Fruit fly (Drosophila melanogaster) whole organism, pupa: ENCODE results near the gene CG13842.

Experiments
- CG10348 ChIP-seq: fragments of 200-800 bp; sonication (Bioruptor generic); IDR thresholded peaks from 2 replicates; pipeline ENCODE4 v1.3.6; 2022; ENCODE audit warnings: missing biosample characterization, missing genetic modification characterization
- CG12605 ChIP-seq: fragments of 200-800 bp; sonication (Bioruptor generic); IDR thresholded peaks from 2 replicates; pipeline ENCODE4 v1.3.6; 2022; ENCODE audit warnings: missing biosample characterization, missing genetic modification characterization
- CG13204 ChIP-seq: fragments of 200-800 bp; sonication (Bioruptor generic); optimal IDR thresholded peaks from 2 replicates; lab custom pipeline; 2018; ENCODE audit warnings: missing biosample characterization, mild to moderate bottlenecking, missing genetic modification characterization, moderate library complexity
- CG14655 ChIP-seq: fragments of 200-800 bp; sonication (Bioruptor generic); optimal IDR thresholded peaks from 3 replicates; lab custom pipeline; 2017; ENCODE audit warnings: mild to moderate bottlenecking, missing biosample characterization, missing genetic modification reagents, missing genetic modification characterization
- CG15710 ChIP-seq: fragments of 200-800 bp; sonication (Bioruptor generic); optimal IDR thresholded peaks from 2 replicates; lab custom pipeline; 2018; ENCODE audit warnings: missing biosample characterization, mild to moderate bottlenecking, missing genetic modification characterization, moderate library complexity
- CG17806 ChIP-seq: fragments of 200-800 bp; sonication (Bioruptor generic); optimal IDR thresholded peaks from 2 replicates; lab custom pipeline; 2018; ENCODE audit warnings: missing biosample characterization, mild to moderate bottlenecking, missing genetic modification characterization, moderate library complexity
- CG32121 ChIP-seq: fragments of 200-800 bp; sonication (Bioruptor generic); IDR thresholded peaks from 2 replicates; pipeline ENCODE4 v1.3.6; 2022; ENCODE audit warnings: missing biosample characterization, missing genetic modification characterization
- CG34367 ChIP-seq: fragments of 200-800 bp; sonication (Bioruptor generic); optimal IDR thresholded peaks from 2 replicates; lab custom pipeline; 2018; ENCODE audit warnings: missing biosample characterization, mild to moderate bottlenecking, missing genetic modification characterization
- CG4496 ChIP-seq: fragments of 200-800 bp; sonication (Bioruptor generic); IDR thresholded peaks from 3 replicates; pipeline ENCODE4 v1.3.6; 2022; ENCODE audit warnings: missing biosample characterization, missing genetic modification characterization
- CG8159 ChIP-seq: fragments of 200-800 bp; sonication (Bioruptor generic); optimal IDR thresholded peaks from 3 replicates; lab custom pipeline; 2018; ENCODE audit warnings: missing biosample characterization, mild to moderate bottlenecking, missing genetic modification characterization, moderate library complexity
- CG8301 ChIP-seq: fragments of 200-800 bp; sonication (Bioruptor generic); optimal IDR thresholded peaks from 2 replicates; lab custom pipeline; 2018; ENCODE audit warnings: missing biosample characterization, mild to moderate bottlenecking, missing genetic modification characterization
- CG9948 ChIP-seq: fragments of 200-800 bp; sonication (Bioruptor generic); optimal IDR thresholded peaks from 2 replicates; lab custom pipeline; 2018; ENCODE audit warnings: missing biosample characterization, mild to moderate bottlenecking, missing genetic modification characterization, moderate library complexity
- D1 ChIP-seq: fragments of 200-800 bp; sonication (Bioruptor generic); optimal IDR thresholded peaks from 2 replicates; lab custom pipeline; 2018; ENCODE audit warnings: missing biosample characterization, mild to moderate bottlenecking, missing genetic modification characterization, moderate library complexity
- EcR ChIP-seq: fragments of 200-800 bp; sonication (Bioruptor generic); optimal IDR thresholded peaks from 3 replicates; lab custom pipeline; 2019; ENCODE audit warnings: missing biosample characterization, missing genetic modification characterization, mild to moderate bottlenecking, moderate library complexity, missing genetic modification reagents
- Ets98B ChIP-seq: fragments of 200-800 bp; sonication (Bioruptor generic); IDR thresholded peaks from 2 replicates; pipeline ENCODE4 v1.3.6; 2022; ENCODE audit warnings: missing biosample characterization, missing genetic modification characterization
- Pif1A ChIP-seq: fragments of 200-800 bp; sonication (Bioruptor generic); optimal IDR thresholded peaks from 3 replicates; lab custom pipeline; 2016; ENCODE audit warnings: missing biosample characterization, missing genetic modification characterization
- Pif1B ChIP-seq: fragments of 200-800 bp; sonication (Bioruptor generic); optimal IDR thresholded peaks from 3 replicates; lab custom pipeline; 2016; ENCODE audit warnings: missing biosample characterization, missing genetic modification characterization
- Snoo ChIP-seq: fragments of 200-800 bp; sonication (Bioruptor generic); optimal IDR thresholded peaks from 3 replicates; lab custom pipeline; 2017; ENCODE audit warnings: missing biosample characterization, mild to moderate bottlenecking, missing genetic modification characterization, inconsistent platforms
- fd96Ca ChIP-seq: fragments of 200-800 bp; sonication (Bioruptor generic); IDR thresholded peaks from 3 replicates; pipeline ENCODE4 v1.3.6; 2022; ENCODE audit warnings: missing biosample characterization, missing genetic modification characterization
- gl ChIP-seq: fragments of 200-800 bp; sonication (Bioruptor generic); optimal IDR thresholded peaks from 2 replicates; lab custom pipeline; 2018; ENCODE audit warnings: missing biosample characterization, mild to moderate bottlenecking, missing genetic modification characterization
- rn ChIP-seq: fragments of 200-800 bp; sonication (Bioruptor generic); IDR thresholded peaks from 2 replicates; pipeline ENCODE4 v1.3.6; 2022; ENCODE audit warnings: missing biosample characterization, missing genetic modification characterization

The CG13842 gene

dm6 chr3R:22675447-22675846 is 31.6 kb downstream of the CG13842 start:
- TF ChIP-seq EcR (GFP tag; lab: Kevin White, UChicago) (peak; percentile 81), CG8301 (tag; lab: Kevin White, UChicago) (no peak)

dm6 chr3R:22673528-22673959 is 33.5 kb downstream of the CG13842 start:
- TF ChIP-seq CG8301 (tag; lab: Kevin White, UChicago) (peak; percentile 12), fd96Ca (no peak), Snoo (tag; lab: Kevin White, UChicago) (no peak), CG9948 (tag; lab: Kevin White, UChicago) (peak; percentile 67), CG14655 (GFP tag; lab: Kevin White, UChicago) (no peak), CG4496 (GFP tag; lab: Robert Waterston, UW) (no peak), rn (GFP tag; lab: Robert Waterston, UW) (no peak), CG10348 (GFP tag; lab: Robert Waterston, UW) (no peak), CG32121 (GFP tag; lab: Robert Waterston, UW) (no peak), CG12605 (GFP tag; lab: Robert Waterston, UW) (no peak), CG8159 (tag; lab: Kevin White, UChicago) (peak; percentile 76), Ets98B (GFP tag; lab: Robert Waterston, UW) (no peak), Pif1B (GFP tag; lab: Kevin White, UChicago) (peak; percentile 45), CG17806 (tag; lab: Kevin White, UChicago) (peak; percentile 61), Pif1A (GFP tag; lab: Kevin White, UChicago) (no peak), gl (no peak), EcR (GFP tag; lab: Kevin White, UChicago) (no peak), CG15710 (tag; lab: Kevin White, UChicago) (peak; percentile 62), CG34367 (tag; lab: Kevin White, UChicago) (peak; percentile 51), D1 (tag; lab: Kevin White, UChicago) (peak; percentile 10), CG13204 (GFP tag; lab: Kevin White, UChicago) (no peak)
- TF ChIP-seq, all 21 proteins: peak for 8

DNA sequence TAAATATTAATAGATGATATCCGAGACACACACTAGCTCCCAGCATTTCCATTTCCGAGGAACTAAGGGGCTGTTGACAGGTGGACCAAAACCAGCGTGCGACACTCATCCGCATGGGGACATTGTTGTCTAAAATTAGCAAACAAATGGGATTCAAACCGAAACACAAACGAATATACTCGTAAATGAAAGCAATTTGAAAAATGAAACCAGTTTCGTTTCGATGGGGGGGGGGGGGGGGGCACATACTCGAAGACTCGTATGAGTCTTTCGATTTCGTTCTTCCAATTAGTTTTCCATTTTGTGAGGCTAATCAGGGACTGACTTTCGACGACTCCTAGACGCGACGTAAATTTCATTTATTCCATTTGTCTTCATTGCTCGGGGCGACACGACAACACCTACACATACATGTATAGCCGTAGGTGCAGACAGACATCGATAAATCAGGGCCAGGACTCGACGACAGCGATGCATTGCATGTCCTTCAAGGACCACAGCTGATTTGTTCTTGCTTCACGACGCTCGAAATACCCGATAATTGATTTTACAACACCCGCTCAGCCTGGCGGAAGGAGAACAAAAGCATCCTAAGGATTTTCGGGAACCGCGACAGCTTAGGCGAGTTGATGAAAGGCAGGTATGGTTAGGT is 34.3 kb downstream of the CG13842 start:
- TF ChIP-seq Snoo (tag; lab: Kevin White, UChicago) (no peak), CG17806 (tag; lab: Kevin White, UChicago) (no peak), EcR (GFP tag; lab: Kevin White, UChicago) (no peak), CG14655 (GFP tag; lab: Kevin White, UChicago) (no peak), CG13204 (GFP tag; lab: Kevin White, UChicago) (no peak), CG12605 (GFP tag; lab: Robert Waterston, UW) (no peak), gl (no peak), CG15710 (tag; lab: Kevin White, UChicago) (no peak), rn (GFP tag; lab: Robert Waterston, UW) (no peak), CG8301 (tag; lab: Kevin White, UChicago) (no peak), CG9948 (tag; lab: Kevin White, UChicago) (no peak), CG10348 (GFP tag; lab: Robert Waterston, UW) (no peak), Ets98B (GFP tag; lab: Robert Waterston, UW) (no peak), D1 (tag; lab: Kevin White, UChicago) (no peak), CG34367 (tag; lab: Kevin White, UChicago) (no peak), Pif1A (GFP tag; lab: Kevin White, UChicago) (no peak)

- no peak for TF ChIP-seq CG4496 (GFP tag; lab: Robert Waterston, UW)
- TF ChIP-seq CG34367 (tag; lab: Kevin White, UChicago): no peak
- no peak for TF ChIP-seq CG8159 (tag; lab: Kevin White, UChicago)
- no peak for TF ChIP-seq CG15710 (tag; lab: Kevin White, UChicago)
- no peak for TF ChIP-seq gl
- TF ChIP-seq CG10348 (GFP tag; lab: Robert Waterston, UW): no peak
These were observed 37.2 kb downstream of the CG13842 start for dm6 chr3R:22669789-22670426.

DNA sequence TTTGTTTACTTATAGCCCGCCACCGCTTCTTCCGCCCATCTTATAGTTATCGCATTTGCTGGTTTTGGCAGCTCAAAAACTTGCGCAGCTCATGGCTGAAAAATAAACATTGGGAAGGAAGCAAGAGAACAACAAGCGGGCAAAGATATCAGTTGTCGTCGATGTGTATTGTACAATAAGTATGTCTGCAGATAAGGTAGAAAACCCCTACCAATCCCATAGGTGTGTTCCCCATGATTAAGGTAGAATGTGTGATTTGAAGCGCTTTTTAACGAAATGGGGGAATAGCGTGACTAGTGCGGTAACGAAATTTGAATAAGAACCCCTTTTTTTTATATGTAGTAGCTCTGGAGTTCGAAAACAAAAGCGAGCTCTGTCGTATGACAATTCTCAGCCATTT is 38.0 kb downstream of the CG13842 start:
- TF ChIP-seq gl (no peak), D1 (tag; lab: Kevin White, UChicago) (no peak), CG4496 (GFP tag; lab: Robert Waterston, UW) (no peak), Ets98B (GFP tag; lab: Robert Waterston, UW) (no peak)

DNA sequence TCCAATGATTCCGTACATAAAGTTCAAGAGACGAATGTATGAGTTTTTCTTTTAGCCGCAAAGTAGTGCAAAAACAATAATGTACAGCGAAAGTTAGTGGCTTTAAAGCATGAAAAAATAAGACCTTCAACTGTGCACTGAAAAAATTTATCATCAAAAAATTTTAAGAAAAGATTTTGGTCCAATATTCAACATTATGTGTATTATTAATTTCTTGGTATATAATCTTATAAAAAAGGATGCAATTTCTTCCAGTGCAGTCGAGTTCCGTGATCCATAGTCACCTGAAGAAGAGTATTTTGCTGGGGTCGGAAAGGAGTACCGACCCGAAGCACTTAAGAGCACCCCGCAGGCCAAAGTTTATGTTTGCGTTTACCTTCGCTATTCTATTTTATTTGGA is 38.5 kb downstream of the CG13842 start:
- TF ChIP-seq CG8301 (tag; lab: Kevin White, UChicago) (no peak), CG14655 (GFP tag; lab: Kevin White, UChicago) (peak; percentile 27), CG15710 (tag; lab: Kevin White, UChicago) (peak; percentile 22), CG32121 (GFP tag; lab: Robert Waterston, UW) (peak; percentile 53; the same call in 1 of the 2 replicates), CG4496 (GFP tag; lab: Robert Waterston, UW) (peak; percentile 67), Snoo (tag; lab: Kevin White, UChicago) (no peak), D1 (tag; lab: Kevin White, UChicago) (no peak), CG17806 (tag; lab: Kevin White, UChicago) (peak; percentile 11), Ets98B (GFP tag; lab: Robert Waterston, UW) (peak; percentile 15; the same call in 1 of the 2 replicates), rn (GFP tag; lab: Robert Waterston, UW) (no peak), CG9948 (tag; lab: Kevin White, UChicago) (peak; percentile 25), Pif1A (GFP tag; lab: Kevin White, UChicago) (peak; percentile 39), Pif1B (GFP tag; lab: Kevin White, UChicago) (peak; percentile 11), CG12605 (GFP tag; lab: Robert Waterston, UW) (no peak), EcR (GFP tag; lab: Kevin White, UChicago) (no peak), gl (no peak), CG13204 (GFP tag; lab: Kevin White, UChicago) (no peak), CG10348 (GFP tag; lab: Robert Waterston, UW) (no peak)
